Worm (Caenorhabditis elegans) whole organism, L3 larva: ENCODE data around the gene srxa-18.

ENCODE experiments used
- nhr-12 ChIP-seq: fragments of 150-350 bp; optimal IDR thresholded peaks from 2 replicates; lab custom pipeline; 2014; ENCODE audit warnings: missing biosample characterization, missing genetic modification characterization
- unc-62 ChIP-seq: fragments of 150-350 bp; sonication (generic microtip); optimal IDR thresholded peaks from 4 replicates; lab custom pipeline; 2014; ENCODE audit warnings: missing biosample characterization, missing genetic modification reagents, missing genetic modification characterization

DNA sequence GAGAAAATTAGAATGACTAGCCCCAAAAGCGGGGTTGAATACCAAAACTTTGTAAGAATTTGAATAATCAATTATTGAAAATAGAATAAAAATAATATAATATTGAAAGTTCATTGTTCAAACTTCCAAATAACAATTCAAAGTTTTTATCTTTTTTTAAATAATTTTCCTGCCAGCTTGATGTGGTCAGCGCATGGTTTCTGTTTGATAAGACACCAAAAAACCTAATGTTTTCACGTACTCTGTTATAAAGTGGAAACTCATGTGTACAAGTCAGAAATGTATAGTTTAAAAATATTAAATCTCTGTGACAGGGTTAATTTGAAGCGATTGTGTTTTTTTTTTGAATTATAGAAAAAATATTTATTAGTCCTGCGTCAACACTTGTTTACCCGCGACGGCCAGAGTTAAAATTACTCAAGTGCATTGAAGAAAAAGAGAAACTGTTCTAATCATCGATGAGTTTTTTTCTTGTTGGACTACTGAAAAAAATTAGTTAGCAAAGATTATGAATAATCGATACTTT, 15.9 kb downstream of the srxa-18 start, which contains the start of gene ugt-17:
- TF ChIP-seq nhr-12 (tag; lab: Kevin White, UChicago) (no peak), unc-62 (GFP tag; lab: Kevin White, UChicago) (no peak)
